Worm (Caenorhabditis elegans) whole organism, early embryonic: ENCODE data around the gene epg-4.

ENCODE experiments used
- flt-1 ChIP-seq: fragments of 200-800 bp; sonication (Bioruptor generic); IDR thresholded peaks from 2 replicates; pipeline ENCODE4 v1.3.6; 2022; ENCODE audit warnings: missing genetic modification characterization, missing compliant biosample characterization
- sea-1 ChIP-seq: fragments of 200-800 bp; sonication (Bioruptor generic); conservative IDR thresholded peaks from 2 replicates; pipeline ENCODE4 v1.3.6; 2022; ENCODE audit warnings: missing genetic modification characterization, missing compliant biosample characterization

- TF ChIP-seq sea-1 (GFP tag; lab: Robert Waterston, UW): no peak
- TF ChIP-seq flt-1 (GFP tag; lab: Robert Waterston, UW): no peak
These were observed 39.8 kb upstream of the epg-4 start for ce11 chrIII:7142172-7142601.
